Worm (Caenorhabditis elegans) whole organism, young adult: ENCODE measurements around the gene pas-1.

ENCODE experiments used
- C06A6.2 ChIP-seq: fragments of 200-800 bp; sonication (Bioruptor generic); conservative IDR thresholded peaks from 2 replicates; pipeline ENCODE4 v1.3.6; 2022; ENCODE audit warnings: missing genetic modification characterization, missing compliant biosample characterization
- F10E7.11 ChIP-seq: sonication (generic microtip); optimal IDR thresholded peaks from 2 replicates; lab custom pipeline; 2017; ENCODE audit warnings: mild to moderate bottlenecking, missing genetic modification characterization, moderate library complexity, missing compliant biosample characterization
- F22D6.2 ChIP-seq: sonication (generic microtip); optimal IDR thresholded peaks from 2 replicates; lab custom pipeline; 2016; ENCODE audit warnings: mild to moderate bottlenecking, missing genetic modification characterization, missing compliant biosample characterization
- F55B11.4 ChIP-seq: sonication (generic microtip); optimal IDR thresholded peaks from 2 replicates; lab custom pipeline; 2016; ENCODE audit warnings: missing compliant biosample characterization, missing genetic modification characterization, borderline replicate concordance; ENCODE audit not compliant: insufficient read depth
- F57C9.4 ChIP-seq: sonication (generic microtip); optimal IDR thresholded peaks from 2 replicates; lab custom pipeline; 2017; ENCODE audit warnings: mild to moderate bottlenecking, missing genetic modification characterization, missing compliant biosample characterization
- K11D2.4 ChIP-seq: fragments of 200-800 bp; sonication (Bioruptor generic); IDR thresholded peaks from 2 replicates; pipeline ENCODE4 v1.3.6; 2022; ENCODE audit warnings: missing genetic modification reagents, missing genetic modification characterization, missing compliant biosample characterization
- K12H6.12 ChIP-seq: fragments of 200-800 bp; sonication (Bioruptor generic); optimal IDR thresholded peaks from 2 replicates; lab custom pipeline; 2018; ENCODE audit warnings: mild to moderate bottlenecking, missing genetic modification characterization, missing compliant biosample characterization
- Y53G8AR.9 ChIP-seq: fragments of 200-800 bp; sonication (Bioruptor generic); conservative IDR thresholded peaks from 2 replicates; pipeline ENCODE4 v1.3.6; 2022; ENCODE audit warnings: missing genetic modification reagents, missing genetic modification characterization, missing compliant biosample characterization
- ZK185.1 ChIP-seq: sonication (generic microtip); optimal IDR thresholded peaks from 2 replicates; lab custom pipeline; 2016; ENCODE audit warnings: mild to moderate bottlenecking, missing genetic modification characterization, missing compliant biosample characterization; ENCODE audit not compliant: poor library complexity, severe bottlenecking
- ama-1 ChIP-seq, 3 experiments: fragments of 150-350 bp in 1 of 3; sonication (generic microtip) in 2 of 3; optimal IDR thresholded peaks; 2 replicates each; lab custom pipeline; 2014 to 2018; ENCODE audit warnings: missing biosample characterization in 2 of 3, missing genetic modification characterization in 2 of 3, missing genetic modification reagents in 2 of 3
- aptf-2 ChIP-seq: fragments of 200-800 bp; sonication (Bioruptor generic); conservative IDR thresholded peaks from 2 replicates; pipeline ENCODE4 v1.3.6; 2022; ENCODE audit warnings: missing genetic modification reagents, missing genetic modification characterization, missing compliant biosample characterization
- attf-5 ChIP-seq: fragments of 200-800 bp; sonication (Bioruptor generic); optimal IDR thresholded peaks from 2 replicates; lab custom pipeline; 2018; ENCODE audit warnings: mild to moderate bottlenecking, missing genetic modification characterization, missing compliant biosample characterization
- attf-6 ChIP-seq: fragments of 200-800 bp; sonication (Bioruptor generic); IDR thresholded peaks from 2 replicates; pipeline ENCODE4 v1.3.6; 2022; ENCODE audit warnings: missing genetic modification reagents, missing genetic modification characterization, missing compliant biosample characterization
- bed-1 ChIP-seq: fragments of 200-800 bp; sonication (Bioruptor generic); IDR thresholded peaks from 2 replicates; pipeline ENCODE4 v1.3.6; 2022; ENCODE audit warnings: missing genetic modification reagents, missing genetic modification characterization, missing compliant biosample characterization
- ccch-3 ChIP-seq: fragments of 200-800 bp; sonication (Bioruptor generic); optimal IDR thresholded peaks from 2 replicates; lab custom pipeline; 2018; ENCODE audit warnings: mild to moderate bottlenecking, missing genetic modification characterization, missing compliant biosample characterization
- cebp-1 ChIP-seq, 2 experiments: fragments of 200-800 bp in 1 of 2; sonication (Bioruptor generic) in 1 of 2; sonication (generic microtip) in 1 of 2; IDR thresholded peaks in 1 of 2; optimal IDR thresholded peaks in 1 of 2; 2 replicates each; pipeline versions ENCODE4 v1.3.6 to Lab custom; 2017 to 2022; ENCODE audit warnings: missing compliant biosample characterization in 2 of 2, missing genetic modification characterization in 2 of 2, mild to moderate bottlenecking in 1 of 2, missing genetic modification reagents in 1 of 2, moderate library complexity in 1 of 2
- cebp-2 ChIP-seq: fragments of 200-800 bp; sonication (Bioruptor generic); IDR thresholded peaks from 2 replicates; pipeline ENCODE4 v1.3.6; 2022; ENCODE audit warnings: missing genetic modification characterization, missing compliant biosample characterization
- ceh-100 ChIP-seq: fragments of 200-800 bp; sonication (Bioruptor generic); IDR thresholded peaks from 2 replicates; pipeline ENCODE4 v1.3.6; 2022; ENCODE audit warnings: missing genetic modification reagents, missing genetic modification characterization, missing compliant biosample characterization
- ceh-27 ChIP-seq: fragments of 200-800 bp; sonication (Bioruptor generic); optimal IDR thresholded peaks from 2 replicates; lab custom pipeline; 2018; ENCODE audit warnings: mild to moderate bottlenecking, missing genetic modification characterization, moderate library complexity, missing compliant biosample characterization
- ceh-79 ChIP-seq: sonication (generic microtip); optimal IDR thresholded peaks from 2 replicates; lab custom pipeline; 2017; ENCODE audit warnings: mild to moderate bottlenecking, missing genetic modification characterization, missing compliant biosample characterization
- egl-44 ChIP-seq: fragments of 200-800 bp; sonication (Bioruptor generic); IDR thresholded peaks from 2 replicates; pipeline ENCODE4 v1.3.6; 2022; ENCODE audit warnings: missing genetic modification reagents, missing genetic modification characterization, missing compliant biosample characterization
- ekl-4 ChIP-seq: fragments of 200-800 bp; sonication (Bioruptor generic); IDR thresholded peaks from 2 replicates; pipeline ENCODE4 v1.3.6; 2022; ENCODE audit warnings: missing genetic modification reagents, missing genetic modification characterization, missing compliant biosample characterization
- gei-17 ChIP-seq: fragments of 200-800 bp; sonication (Bioruptor generic); optimal IDR thresholded peaks from 2 replicates; lab custom pipeline; 2018; ENCODE audit warnings: mild to moderate bottlenecking, missing genetic modification characterization, missing compliant biosample characterization
- hrde-1 ChIP-seq: sonication (generic microtip); optimal IDR thresholded peaks from 2 replicates; lab custom pipeline; 2016; ENCODE audit warnings: missing genetic modification characterization, mild to moderate bottlenecking, missing compliant biosample characterization, moderate library complexity, missing genotype, missing genetic modification reagents, borderline replicate concordance
- lag-1 ChIP-seq: fragments of 200-800 bp; sonication (Bioruptor generic); IDR thresholded peaks from 2 replicates; pipeline ENCODE4 v1.3.6; 2022; ENCODE audit warnings: missing genetic modification reagents, missing genetic modification characterization, missing compliant biosample characterization
- lin-26 ChIP-seq: fragments of 200-800 bp; sonication (Bioruptor generic); IDR thresholded peaks from 2 replicates; pipeline ENCODE4 v1.3.6; 2022; ENCODE audit warnings: missing genetic modification reagents, missing genetic modification characterization, missing compliant biosample characterization
- lin-40 ChIP-seq: sonication (generic microtip); optimal IDR thresholded peaks from 2 replicates; lab custom pipeline; 2016; ENCODE audit warnings: missing genetic modification characterization, mild to moderate bottlenecking, missing compliant biosample characterization, missing genotype, missing genetic modification reagents
- lin-54 ChIP-seq: fragments of 200-800 bp; sonication (Bioruptor generic); optimal IDR thresholded peaks from 2 replicates; lab custom pipeline; 2018; ENCODE audit warnings: mild to moderate bottlenecking, missing genetic modification characterization, missing compliant biosample characterization
- madf-6 ChIP-seq: fragments of 200-800 bp; sonication (Bioruptor generic); IDR thresholded peaks from 2 replicates; pipeline ENCODE4 v1.3.6; 2022; ENCODE audit warnings: missing genetic modification reagents, missing genetic modification characterization, missing compliant biosample characterization
- madf-8 ChIP-seq: fragments of 200-800 bp; sonication (Bioruptor generic); conservative IDR thresholded peaks from 2 replicates; pipeline ENCODE4 v1.3.6; 2022; ENCODE audit warnings: missing genetic modification reagents, missing genetic modification characterization, missing compliant biosample characterization
- mcd-1 ChIP-seq: fragments of 200-800 bp; sonication (Bioruptor generic); IDR thresholded peaks from 2 replicates; pipeline ENCODE4 v1.3.6; 2022; ENCODE audit warnings: missing genetic modification reagents, missing genetic modification characterization, missing compliant biosample characterization
- nfya-2 ChIP-seq: fragments of 200-800 bp; sonication (Bioruptor generic); IDR thresholded peaks from 2 replicates; pipeline ENCODE4 v1.3.6; 2022; ENCODE audit warnings: missing genetic modification reagents, missing genetic modification characterization, missing compliant biosample characterization
- nfyb-1 ChIP-seq: fragments of 200-800 bp; sonication (Bioruptor generic); IDR thresholded peaks from 2 replicates; pipeline ENCODE4 v1.3.6; 2022; ENCODE audit warnings: missing genetic modification reagents, missing genetic modification characterization, missing compliant biosample characterization
- rpc-1 ChIP-seq, 2 experiments: fragments of 150-350 bp in 1 of 2; sonication (generic microtip) in 1 of 2; optimal IDR thresholded peaks; 2 replicates each; lab custom pipeline; 2014 to 2018; ENCODE audit warnings: missing biosample characterization in 1 of 2, missing genetic modification characterization in 1 of 2, missing genetic modification reagents in 1 of 2, missing genotype in 1 of 2
- sdz-38 ChIP-seq: sonication (generic microtip); optimal IDR thresholded peaks from 2 replicates; lab custom pipeline; 2016; ENCODE audit warnings: missing genotype, missing genetic modification characterization, missing compliant biosample characterization
- snpc-3.4 ChIP-seq: sonication (generic microtip); optimal IDR thresholded peaks from 2 replicates; lab custom pipeline; 2017; ENCODE audit warnings: missing genetic modification characterization, mild to moderate bottlenecking, missing compliant biosample characterization, antibody characterized with exemption, moderate library complexity, missing genotype, missing genetic modification reagents
- snpc-4 ChIP-seq, 5 experiments: fragments of 150-350 bp in 1 of 5; sonication (generic microtip) in 4 of 5; optimal IDR thresholded peaks; 2 replicates each; lab custom pipeline; 2014 to 2018; ENCODE audit warnings: missing genetic modification characterization in 5 of 5, missing biosample characterization in 3 of 5, antibody characterized with exemption in 2 of 5, mild to moderate bottlenecking in 2 of 5, missing compliant biosample characterization in 2 of 5, missing genotype in 2 of 5, moderate library complexity in 2 of 5, missing genetic modification reagents in 1 of 5
- somi-1 ChIP-seq: fragments of 200-800 bp; sonication (Bioruptor generic); optimal IDR thresholded peaks from 2 replicates; lab custom pipeline; 2018; ENCODE audit warnings: mild to moderate bottlenecking, missing genetic modification characterization, missing compliant biosample characterization
- sptf-2 ChIP-seq: fragments of 200-800 bp; sonication (Bioruptor generic); optimal IDR thresholded peaks from 2 replicates; lab custom pipeline; 2018; ENCODE audit warnings: mild to moderate bottlenecking, missing genetic modification characterization, missing compliant biosample characterization
- tbp1 ChIP-seq: fragments of 200-800 bp; sonication (Bioruptor generic); optimal IDR thresholded peaks from 2 replicates; lab custom pipeline; 2018; ENCODE audit warnings: mild to moderate bottlenecking, missing genetic modification characterization, missing compliant biosample characterization
- unc-130 ChIP-seq: sonication (generic microtip); optimal IDR thresholded peaks from 2 replicates; lab custom pipeline; 2016; ENCODE audit warnings: missing genetic modification reagents, missing genetic modification characterization, missing compliant biosample characterization
- unc-62 ChIP-seq: fragments of 150-350 bp; optimal IDR thresholded peaks from 2 replicates; lab custom pipeline; 2014; ENCODE audit warnings: missing biosample characterization, missing genetic modification reagents, missing genetic modification characterization
- zfh-2 ChIP-seq: fragments of 200-800 bp; sonication (Bioruptor generic); conservative IDR thresholded peaks from 2 replicates; pipeline ENCODE4 v1.3.6; 2022; ENCODE audit warnings: missing genetic modification reagents, missing genetic modification characterization, missing compliant biosample characterization
- zim-3 ChIP-seq: sonication (generic microtip); optimal IDR thresholded peaks from 2 replicates; lab custom pipeline; 2017; ENCODE audit warnings: mild to moderate bottlenecking, missing genetic modification characterization, moderate library complexity, missing compliant biosample characterization
- ztf-26 ChIP-seq: sonication (generic microtip); optimal IDR thresholded peaks from 2 replicates; lab custom pipeline; 2017; ENCODE audit warnings: missing genetic modification characterization, missing compliant biosample characterization

pas-1 gene

ce11 chrV:14424958-14425492, 2.6 kb upstream of the pas-1 start, which contains the start of gene rrsr-1:
rrsr-1 (minus strand) TSS chrV:14425008.
- TF ChIP-seq snpc-3.4 (tag; lab: Kevin White, UChicago) (peak; percentile 14), ZK185.1 (tag; lab: Kevin White, UChicago) (no peak), egl-44 (no peak), nfya-2 (no peak), F55B11.4 (tag; lab: Kevin White, UChicago) (no peak), zfh-2 (GFP tag; lab: Robert Waterston, UW) (no peak), gei-17 (no peak), rpc-1 (optimal IDR thresholded peaks at IDR 0.05; lab: Kevin White, UChicago) (peak; percentile 11), rpc-1 (tag; optimal IDR thresholded peaks at IDR 0.05; lab: Kevin White, UChicago) (no peak), madf-6 (GFP tag; lab: Robert Waterston, UW) (peak; percentile 31; the same call in 1 of the 2 replicates), madf-8 (GFP tag; lab: Robert Waterston, UW) (no peak), ceh-100 (peak; percentile 78), ccch-3 (GFP tag; lab: Kevin White, UChicago) (no peak), mcd-1 (0 out of 2 replicates have a peak, but pooled peaks have one; percentile 20), ama-1 (optimal IDR thresholded peaks at IDR 0.05; lab: Kevin White, UChicago) (no peak), ama-1 (GFP tag; optimal IDR thresholded peaks at IDR 0.05; lab: Kevin White, UChicago) (no peak), tbp1 (GFP tag; lab: Kevin White, UChicago) (no peak), nfyb-1 (no peak)

- TF ChIP-seq sptf-2 (no peak), lin-26 (no peak), ztf-26 (tag; lab: Kevin White, UChicago) (no peak), zim-3 (tag; lab: Kevin White, UChicago) (no peak), unc-62 (GFP tag; lab: Kevin White, UChicago) (no peak), unc-130 (GFP tag; lab: Kevin White, UChicago) (peak; percentile 8), aptf-2 (GFP tag; lab: Robert Waterston, UW) (no peak), lin-54 (GFP tag; lab: Kevin White, UChicago) (no peak), F57C9.4 (no peak), cebp-1 (GFP tag; IDR thresholded peaks at IDR 0.05; lab: Robert Waterston, UW) (no peak), cebp-1 (tag; optimal IDR thresholded peaks at IDR 0.05; lab: Kevin White, UChicago) (no peak), K11D2.4 (no peak), F22D6.2 (tag; lab: Kevin White, UChicago) (no peak), mcd-1 (peak; percentile 42; the same call in 1 of the 2 replicates), Y53G8AR.9 (GFP tag; lab: Robert Waterston, UW) (no peak), sdz-38 (tag; lab: Kevin White, UChicago) (no peak), cebp-2 (GFP tag; lab: Robert Waterston, UW) (no peak), hrde-1 (no peak), ceh-100 (peak; percentile 88), snpc-4 (GFP tag; optimal IDR thresholded peaks at IDR 0.05; lab: Kevin White, UChicago) (no peak), snpc-4 (tag; optimal IDR thresholded peaks at IDR 0.05; lab: Kevin White, UChicago) (peak in 1 of 4 experiments; percentile 42), ceh-79 (tag; lab: Kevin White, UChicago) (no peak), bed-1 (no peak), attf-5 (peak; percentile 8), ekl-4 (GFP tag; lab: Robert Waterston, UW) (0 out of 2 replicates have a peak, but pooled peaks have one; percentile 34), somi-1 (GFP tag; lab: Kevin White, UChicago) (no peak), F10E7.11 (tag; lab: Kevin White, UChicago) (no peak), ceh-27 (GFP tag; lab: Kevin White, UChicago) (peak; percentile 39), lin-40 (no peak), C06A6.2 (GFP tag; lab: Robert Waterston, UW) (no peak), lag-1 (GFP tag; lab: Robert Waterston, UW) (no peak), attf-6 (GFP tag; lab: Robert Waterston, UW) (0 out of 2 replicates have a peak, but pooled peaks have one; percentile 10), K12H6.12 (tag; lab: Kevin White, UChicago) (peak; percentile 17)
These were observed 850 bp upstream of the pas-1 start, which contains the start of gene rpoa-12 for ce11 chrV:14423268-14423667. rpoa-12 (minus strand) TSS chrV:14423304.
